Fruit fly (Drosophila melanogaster) whole organism, prepupa: ENCODE results near the gene Hsp70Aa.

Experiments used
- Blimp-1 ChIP-seq: fragments of 200-800 bp; sonication (Bioruptor generic); optimal IDR thresholded peaks from 3 replicates; lab custom pipeline; 2017; ENCODE audit warnings: missing biosample characterization, missing genetic modification characterization, mild to moderate bottlenecking, moderate library complexity, missing genetic modification reagents
- CG16779 ChIP-seq: fragments of 200-800 bp; sonication (Bioruptor generic); optimal IDR thresholded peaks from 3 replicates; lab custom pipeline; 2017; ENCODE audit warnings: missing biosample characterization, mild to moderate bottlenecking, missing genetic modification characterization
- CG32006 ChIP-seq: fragments of 200-800 bp; sonication (Bioruptor generic); optimal IDR thresholded peaks from 3 replicates; lab custom pipeline; 2017; ENCODE audit warnings: missing biosample characterization, mild to moderate bottlenecking, missing genetic modification characterization
- CG34406 ChIP-seq: fragments of 200-800 bp; sonication (Bioruptor generic); optimal IDR thresholded peaks from 3 replicates; lab custom pipeline; 2016; ENCODE audit warnings: missing biosample characterization, missing genetic modification characterization
- CG6854 ChIP-seq: fragments of 200-800 bp; sonication (Bioruptor generic); optimal IDR thresholded peaks from 2 replicates; lab custom pipeline; 2017; ENCODE audit warnings: missing biosample characterization, mild to moderate bottlenecking, missing genetic modification characterization
- CG8119 ChIP-seq: fragments of 200-800 bp; sonication (Bioruptor generic); IDR thresholded peaks from 3 replicates; pipeline ENCODE4 v1.3.6; 2022; ENCODE audit warnings: missing biosample characterization, missing genetic modification characterization
- Eip75B ChIP-seq: fragments of 200-800 bp; sonication (Bioruptor generic); optimal IDR thresholded peaks from 3 replicates; lab custom pipeline; 2016; ENCODE audit warnings: missing biosample characterization, missing genetic modification characterization
- Ets96B ChIP-seq: fragments of 200-800 bp; optimal IDR thresholded peaks from 2 replicates; lab custom pipeline; 2019; ENCODE audit warnings: missing biosample characterization, mild to moderate bottlenecking, missing genetic modification characterization, moderate library complexity
- Gug ChIP-seq: fragments of 200-800 bp; sonication (Bioruptor generic); IDR thresholded peaks from 2 replicates; pipeline ENCODE4 v1.3.6; 2022; ENCODE audit warnings: missing biosample characterization, missing genetic modification characterization
- eg ChIP-seq: fragments of 200-800 bp; sonication (Bioruptor generic); IDR thresholded peaks from 3 replicates; pipeline ENCODE4 v1.3.6; 2022; ENCODE audit warnings: missing biosample characterization, missing genetic modification characterization
- fd59A ChIP-seq: fragments of 200-800 bp; sonication (Bioruptor generic); optimal IDR thresholded peaks from 2 replicates; lab custom pipeline; 2017; ENCODE audit warnings: missing biosample characterization, mild to moderate bottlenecking, missing genetic modification characterization, missing genetic modification reagents
- fd85E ChIP-seq: fragments of 200-800 bp; sonication (Bioruptor generic); optimal IDR thresholded peaks from 3 replicates; lab custom pipeline; 2016; ENCODE audit warnings: missing biosample characterization, missing genetic modification characterization
- fkh ChIP-seq: fragments of 200-800 bp; sonication (Bioruptor generic); optimal IDR thresholded peaks from 3 replicates; lab custom pipeline; 2017; ENCODE audit warnings: missing biosample characterization, mild to moderate bottlenecking, missing genetic modification characterization, moderate library complexity

- no peak for TF ChIP-seq CG6854 (GFP tag; lab: Kevin White, UChicago)
- no peak for TF ChIP-seq Gug (GFP tag; lab: Robert Waterston, UW)
- TF ChIP-seq fd85E (GFP tag; lab: Kevin White, UChicago), result no peak
- peak; percentile 68 for TF ChIP-seq CG34406 (GFP tag; lab: Kevin White, UChicago)
- TF ChIP-seq eg, result peak; percentile 74
- no peak for TF ChIP-seq CG16779
- peak; percentile 67 for TF ChIP-seq CG32006 (GFP tag; lab: Kevin White, UChicago)
- TF ChIP-seq fd59A (GFP tag; lab: Kevin White, UChicago), result peak; percentile 35
- no peak for TF ChIP-seq Blimp-1
- TF ChIP-seq Ets96B, result peak; percentile 59
- TF ChIP-seq Eip75B (GFP tag; lab: Kevin White, UChicago), result peak; percentile 66
- peak; percentile 67 for TF ChIP-seq fkh (GFP tag; lab: Kevin White, UChicago)
- TF ChIP-seq CG8119 (GFP tag; lab: Robert Waterston, UW), result peak; percentile 41; the same call in 2 of the 3 replicates
These were observed 9.1 kb downstream of the Hsp70Aa start for dm6 chr3R:11947079-11947869.
